Worm (Caenorhabditis elegans) whole organism, mixed stage, embryonic: ENCODE results near the gene clik-1.

Experiments
- M03D4.4 ChIP-seq: sonication (generic microtip); optimal IDR thresholded peaks from 2 replicates; lab custom pipeline; 2017; ENCODE audit warnings: mild to moderate bottlenecking, missing genetic modification characterization, missing compliant biosample characterization
- elt-3 ChIP-seq: fragments of 150-350 bp; optimal IDR thresholded peaks from 2 replicates; lab custom pipeline; 2014; ENCODE audit warnings: missing biosample characterization, missing genetic modification characterization
- nhr-237 ChIP-seq: fragments of 150-350 bp; optimal IDR thresholded peaks from 2 replicates; lab custom pipeline; 2014; ENCODE audit warnings: missing biosample characterization, missing genetic modification characterization
- unc-39 ChIP-seq: fragments of 150-350 bp; optimal IDR thresholded peaks from 2 replicates; lab custom pipeline; 2014; ENCODE audit warnings: missing biosample characterization, missing genetic modification characterization

DNA sequence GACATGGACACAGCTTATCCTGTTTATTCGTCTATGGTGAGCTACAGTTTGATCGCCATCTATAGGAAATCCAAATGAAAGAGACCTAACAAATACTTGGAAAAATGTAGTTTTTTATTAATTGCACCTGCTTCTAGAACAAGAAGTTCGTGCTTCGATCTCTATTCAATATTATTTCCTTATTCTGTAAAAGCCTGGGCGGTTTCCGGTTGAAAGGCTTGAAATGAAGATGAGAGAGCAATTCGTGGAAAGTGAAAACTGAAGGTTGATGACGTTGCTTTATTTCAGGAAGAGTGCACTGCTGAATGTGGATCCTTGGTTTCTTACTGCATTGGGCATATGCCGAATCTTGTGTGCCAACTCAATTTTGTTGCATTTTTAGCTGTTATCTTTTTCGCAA is 12.1 kb upstream of the clik-1 start:
- TF ChIP-seq nhr-237 (no peak), M03D4.4 (no peak), elt-3 (tag; lab: Kevin White, UChicago) (no peak), unc-39 (no peak)
